Worm (Caenorhabditis elegans) whole organism, L4 larva: Measurements from ENCODE around the gene F44B9.2.

Source experiments
- T26A8.4 ChIP-seq: fragments of 200-800 bp; sonication (Bioruptor generic); IDR thresholded peaks from 2 replicates; pipeline ENCODE4 v1.3.6; 2022; ENCODE audit warnings: missing genetic modification characterization, missing compliant biosample characterization
- ZK546.5 ChIP-seq, 2 experiments: sonication (generic microtip); optimal IDR thresholded peaks; 2 replicates each; lab custom pipeline; 2017; ENCODE audit warnings: missing biosample characterization in 2 of 2, missing genetic modification characterization in 2 of 2
- egl-27 ChIP-seq: sonication (generic microtip); optimal IDR thresholded peaks from 3 replicates; lab custom pipeline; 2017; ENCODE audit warnings: missing biosample characterization, missing genetic modification reagents, missing genetic modification characterization
- fos-1 ChIP-seq: fragments of 150-350 bp; optimal IDR thresholded peaks from 2 replicates; lab custom pipeline; 2014; ENCODE audit warnings: missing biosample characterization, missing genetic modification characterization
- jun-1 ChIP-seq: fragments of 150-350 bp; optimal IDR thresholded peaks from 2 replicates; lab custom pipeline; 2014; ENCODE audit warnings: missing biosample characterization, missing genetic modification reagents, missing genetic modification characterization
- nhr-237 ChIP-seq: sonication (generic microtip); optimal IDR thresholded peaks from 2 replicates; lab custom pipeline; 2017; ENCODE audit warnings: missing biosample characterization, missing genetic modification characterization
- nhr-25 ChIP-seq: sonication (generic microtip); optimal IDR thresholded peaks from 2 replicates; lab custom pipeline; 2017; ENCODE audit warnings: missing genetic modification characterization, mild to moderate bottlenecking, missing compliant biosample characterization, antibody characterized with exemption, moderate library complexity, borderline replicate concordance; ENCODE audit not compliant: insufficient read depth
- nhr-76 ChIP-seq: fragments of 150-350 bp; optimal IDR thresholded peaks from 2 replicates; lab custom pipeline; 2014; ENCODE audit warnings: missing biosample characterization, missing genetic modification characterization
- snpc-4 ChIP-seq: fragments of 150-350 bp; optimal IDR thresholded peaks from 2 replicates; lab custom pipeline; 2014; ENCODE audit warnings: missing biosample characterization, missing genetic modification characterization
- tag-97 ChIP-seq: fragments of 200-800 bp; sonication (Bioruptor generic); IDR thresholded peaks from 2 replicates; pipeline ENCODE4 v1.3.6; 2022; ENCODE audit warnings: missing genetic modification characterization, missing compliant biosample characterization
- unc-62 ChIP-seq, 3 experiments: fragments of 150-350 bp in 1 of 3; sonication (generic microtip); optimal IDR thresholded peaks in 2 of 3; peaks in 1 of 3; 1 replicate in 1 of 3; 2 replicates in 2 of 3; lab custom pipeline; 2014 to 2017; ENCODE audit warnings: missing biosample characterization in 3 of 3, missing genetic modification characterization in 3 of 3, missing genetic modification reagents in 3 of 3, missing genotype in 1 of 3
- zag-1 ChIP-seq: fragments of 150-350 bp; optimal IDR thresholded peaks from 2 replicates; lab custom pipeline; 2014; ENCODE audit warnings: missing biosample characterization, missing genetic modification characterization

DNA sequence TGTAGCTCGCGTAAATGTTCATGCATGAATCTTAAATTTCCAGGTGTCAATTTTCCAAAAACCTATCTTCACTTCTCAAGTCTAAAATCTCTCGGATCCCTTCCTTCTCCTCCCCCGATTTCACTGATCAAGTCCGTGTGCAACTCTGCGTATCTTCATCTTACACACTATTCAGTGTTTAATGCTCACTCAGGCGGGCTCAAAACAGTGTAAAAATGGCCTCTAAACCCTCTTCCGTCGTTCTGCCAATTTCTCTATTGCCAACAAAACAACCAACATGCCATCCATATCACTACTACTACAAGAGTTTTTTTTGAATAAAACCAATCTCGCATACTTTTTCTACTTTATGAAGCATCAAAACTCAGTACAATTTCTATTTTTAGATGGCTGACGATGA is at the start of gene F44B9.2:
- TF ChIP-seq nhr-76 (tag; lab: Kevin White, UChicago) (no peak), ZK546.5 (tag; optimal IDR thresholded peaks at IDR 0.05; lab: Kevin White, UChicago) (no peak), nhr-25 (no peak), snpc-4 (tag; lab: Kevin White, UChicago) (no peak), tag-97 (GFP tag; lab: Robert Waterston, UW) (no peak), jun-1 (tag; lab: Kevin White, UChicago) (no peak), unc-62 (GFP tag; optimal IDR thresholded peaks at IDR 0.05 in 1 of 2; lab: Kevin White, UChicago) (peak in 1 of 2 experiments; percentile 95), unc-62 (tag; optimal IDR thresholded peaks at IDR 0.05; lab: Kevin White, UChicago) (no peak), fos-1 (tag; lab: Kevin White, UChicago) (no peak), egl-27 (tag; lab: Kevin White, UChicago) (no peak), nhr-237 (tag; lab: Kevin White, UChicago) (no peak), zag-1 (tag; lab: Kevin White, UChicago) (no peak), T26A8.4 (no peak)
